Worm (Caenorhabditis elegans) whole organism, mixed stage, embryonic: Measurements from ENCODE around the gene B0035.18.

Experiments used
- M03D4.4 ChIP-seq: sonication (generic microtip); optimal IDR thresholded peaks from 2 replicates; lab custom pipeline; 2017; ENCODE audit warnings: mild to moderate bottlenecking, missing genetic modification characterization, missing compliant biosample characterization
- bed-3 ChIP-seq: fragments of 200-800 bp; sonication (Bioruptor generic); optimal IDR thresholded peaks from 3 replicates; lab custom pipeline; 2018; ENCODE audit warnings: mild to moderate bottlenecking, missing genetic modification characterization, moderate library complexity, missing compliant biosample characterization
- ceh-39 ChIP-seq: fragments of 150-350 bp; optimal IDR thresholded peaks from 2 replicates; lab custom pipeline; 2014; ENCODE audit warnings: missing biosample characterization, missing genetic modification characterization
- ceh-43 ChIP-seq: fragments of 200-800 bp; sonication (Bioruptor generic); optimal IDR thresholded peaks from 2 replicates; lab custom pipeline; 2018; ENCODE audit warnings: mild to moderate bottlenecking, missing genetic modification characterization, moderate library complexity, missing compliant biosample characterization
- ceh-83 ChIP-seq: fragments of 200-800 bp; sonication (Bioruptor generic); optimal IDR thresholded peaks from 2 replicates; lab custom pipeline; 2018; ENCODE audit warnings: mild to moderate bottlenecking, missing genetic modification characterization, missing compliant biosample characterization
- ces-1 ChIP-seq: fragments of 150-350 bp; optimal IDR thresholded peaks from 2 replicates; lab custom pipeline; 2014; ENCODE audit warnings: missing biosample characterization, missing genetic modification reagents, missing genetic modification characterization
- cnd-1 ChIP-seq: fragments of 200-800 bp; sonication (Bioruptor generic); optimal IDR thresholded peaks from 2 replicates; lab custom pipeline; 2018; ENCODE audit warnings: mild to moderate bottlenecking, missing genetic modification characterization, missing compliant biosample characterization
- drap-1 ChIP-seq: fragments of 200-800 bp; sonication (Bioruptor generic); optimal IDR thresholded peaks from 3 replicates; lab custom pipeline; 2018; ENCODE audit warnings: mild to moderate bottlenecking, missing genetic modification characterization, missing compliant biosample characterization
- elt-1 ChIP-seq: sonication (generic microtip); optimal IDR thresholded peaks from 2 replicates; lab custom pipeline; 2017; ENCODE audit warnings: missing genetic modification characterization, mild to moderate bottlenecking, missing compliant biosample characterization, antibody characterized with exemption, moderate library complexity, borderline replicate concordance; ENCODE audit not compliant: insufficient read depth
- elt-3 ChIP-seq: fragments of 150-350 bp; optimal IDR thresholded peaks from 2 replicates; lab custom pipeline; 2014; ENCODE audit warnings: missing biosample characterization, missing genetic modification characterization
- flh-1 ChIP-seq: fragments of 200-800 bp; sonication (Bioruptor generic); optimal IDR thresholded peaks from 2 replicates; lab custom pipeline; 2018; ENCODE audit warnings: mild to moderate bottlenecking, missing genetic modification characterization, moderate library complexity, missing compliant biosample characterization
- ham-2 ChIP-seq: fragments of 200-800 bp; sonication (Bioruptor generic); optimal IDR thresholded peaks from 2 replicates; lab custom pipeline; 2018; ENCODE audit warnings: mild to moderate bottlenecking, missing genetic modification characterization, missing compliant biosample characterization
- hlh-1 ChIP-seq: fragments of 150-350 bp; optimal IDR thresholded peaks from 2 replicates; lab custom pipeline; 2014; ENCODE audit warnings: missing biosample characterization, missing genetic modification reagents, missing genetic modification characterization
- lin-13 ChIP-seq: fragments of 150-350 bp; optimal IDR thresholded peaks from 2 replicates; lab custom pipeline; 2014; ENCODE audit warnings: missing biosample characterization, missing genetic modification characterization
- lin-32 ChIP-seq: fragments of 200-800 bp; sonication (Bioruptor generic); optimal IDR thresholded peaks from 2 replicates; lab custom pipeline; 2018; ENCODE audit warnings: mild to moderate bottlenecking, missing genetic modification characterization, missing compliant biosample characterization
- lsy-2 ChIP-seq: fragments of 150-350 bp; optimal IDR thresholded peaks from 2 replicates; lab custom pipeline; 2014; ENCODE audit warnings: missing biosample characterization, missing genetic modification characterization
- mab-5 ChIP-seq: fragments of 150-350 bp; optimal IDR thresholded peaks from 2 replicates; lab custom pipeline; 2014; ENCODE audit warnings: missing biosample characterization, missing genetic modification characterization
- mep-1 ChIP-seq: fragments of 150-350 bp; optimal IDR thresholded peaks from 2 replicates; lab custom pipeline; 2017; ENCODE audit warnings: missing biosample characterization, missing genetic modification reagents, missing genetic modification characterization, inconsistent platforms
- mls-2 ChIP-seq: sonication (generic microtip); optimal IDR thresholded peaks from 2 replicates; lab custom pipeline; 2016; ENCODE audit warnings: mild to moderate bottlenecking, missing genetic modification characterization, moderate library complexity, missing compliant biosample characterization
- nhr-12 ChIP-seq: fragments of 150-350 bp; optimal IDR thresholded peaks from 2 replicates; lab custom pipeline; 2014; ENCODE audit warnings: missing biosample characterization, missing genetic modification characterization
- nhr-237 ChIP-seq: fragments of 150-350 bp; optimal IDR thresholded peaks from 2 replicates; lab custom pipeline; 2014; ENCODE audit warnings: missing biosample characterization, missing genetic modification characterization
- nhr-28 ChIP-seq: fragments of 150-350 bp; optimal IDR thresholded peaks from 2 replicates; lab custom pipeline; 2014; ENCODE audit warnings: missing biosample characterization, missing genetic modification characterization
- pha-4 ChIP-seq: fragments of 150-350 bp; optimal IDR thresholded peaks from 2 replicates; lab custom pipeline; 2018; ENCODE audit warnings: missing biosample characterization, missing genetic modification reagents, missing genetic modification characterization
- snpc-4 ChIP-seq: fragments of 150-350 bp; optimal IDR thresholded peaks from 2 replicates; lab custom pipeline; 2014; ENCODE audit warnings: missing biosample characterization, missing genetic modification characterization
- sptf-1 ChIP-seq: sonication (generic microtip); optimal IDR thresholded peaks from 2 replicates; lab custom pipeline; 2017; ENCODE audit warnings: mild to moderate bottlenecking, missing genetic modification characterization, moderate library complexity, missing compliant biosample characterization
- tbx-8 ChIP-seq: fragments of 200-800 bp; sonication (Bioruptor generic); optimal IDR thresholded peaks from 2 replicates; lab custom pipeline; 2018; ENCODE audit warnings: mild to moderate bottlenecking, missing genetic modification characterization, moderate library complexity, missing compliant biosample characterization
- unc-120 ChIP-seq: sonication (generic microtip); optimal IDR thresholded peaks from 2 replicates; lab custom pipeline; 2017; ENCODE audit warnings: missing genetic modification characterization, missing compliant biosample characterization; ENCODE audit not compliant: poor library complexity, severe bottlenecking
- unc-39 ChIP-seq: fragments of 150-350 bp; optimal IDR thresholded peaks from 2 replicates; lab custom pipeline; 2014; ENCODE audit warnings: missing biosample characterization, missing genetic modification characterization
- unc-62 ChIP-seq: fragments of 150-350 bp; optimal IDR thresholded peaks from 2 replicates; lab custom pipeline; 2014; ENCODE audit warnings: missing biosample characterization, missing genetic modification reagents, missing genetic modification characterization
- zip-8 ChIP-seq: fragments of 150-350 bp; optimal IDR thresholded peaks from 2 replicates; lab custom pipeline; 2014; ENCODE audit warnings: missing biosample characterization, missing genetic modification characterization
- ztf-11 ChIP-seq: fragments of 150-350 bp; optimal IDR thresholded peaks from 2 replicates; lab custom pipeline; 2014; ENCODE audit warnings: missing biosample characterization, missing genetic modification characterization

Gene B0035.18

DNA sequence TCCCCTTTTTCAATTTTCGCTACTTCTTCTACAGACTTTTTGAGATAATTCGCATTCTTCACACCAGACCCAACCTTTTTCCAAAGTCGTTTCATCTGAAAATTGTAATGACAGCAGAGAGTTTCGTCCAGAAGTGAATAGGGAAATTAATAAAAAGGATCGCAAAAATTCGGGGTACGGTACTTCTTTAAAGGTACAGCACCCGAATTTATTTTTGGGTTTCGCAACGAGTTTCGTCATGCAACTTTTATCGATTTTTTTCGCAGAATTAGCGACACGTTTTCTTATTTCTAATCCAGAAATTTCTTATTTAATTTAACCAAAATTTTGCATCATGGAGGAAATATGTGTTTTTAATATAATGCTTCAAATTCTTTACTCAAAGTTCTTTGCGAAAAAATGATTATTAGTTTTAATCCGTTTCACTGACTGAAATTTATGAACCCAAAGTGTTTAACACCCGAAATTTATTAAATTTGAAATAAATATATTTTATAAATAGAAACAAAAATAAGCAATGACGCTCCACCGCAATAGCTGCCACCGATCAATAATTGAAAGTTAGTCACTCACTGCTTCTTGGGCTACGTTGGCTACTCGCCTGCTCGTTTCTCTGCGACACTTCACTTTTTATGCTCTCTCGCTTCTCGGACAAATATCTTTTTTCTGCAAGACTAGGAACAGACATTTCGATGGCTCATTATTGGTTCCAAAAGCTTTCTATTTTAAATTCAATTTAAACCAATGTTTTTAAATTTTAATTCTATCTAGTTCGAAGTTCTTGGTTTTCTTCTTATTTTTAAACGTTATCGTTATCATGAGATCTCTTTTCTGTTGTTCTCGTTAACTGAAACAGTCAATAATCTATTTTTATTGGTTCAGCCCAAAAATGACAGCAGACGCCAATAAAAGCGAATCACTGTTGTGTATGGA is 21.7 kb upstream of the B0035.18 start, which contains the start of the genes B0035.15 and dnj-1 (continued):
- TF ChIP-seq nhr-28 (tag; lab: Kevin White, UChicago) (no peak), unc-62 (GFP tag; lab: Kevin White, UChicago) (no peak), ham-2 (GFP tag; lab: Kevin White, UChicago) (peak; percentile 67), mab-5 (no peak), ces-1 (GFP tag; lab: Kevin White, UChicago) (peak; percentile 85), mep-1 (tag; lab: Kevin White, UChicago) (no peak), ceh-39 (no peak), mls-2 (tag; lab: Kevin White, UChicago) (no peak)

DNA sequence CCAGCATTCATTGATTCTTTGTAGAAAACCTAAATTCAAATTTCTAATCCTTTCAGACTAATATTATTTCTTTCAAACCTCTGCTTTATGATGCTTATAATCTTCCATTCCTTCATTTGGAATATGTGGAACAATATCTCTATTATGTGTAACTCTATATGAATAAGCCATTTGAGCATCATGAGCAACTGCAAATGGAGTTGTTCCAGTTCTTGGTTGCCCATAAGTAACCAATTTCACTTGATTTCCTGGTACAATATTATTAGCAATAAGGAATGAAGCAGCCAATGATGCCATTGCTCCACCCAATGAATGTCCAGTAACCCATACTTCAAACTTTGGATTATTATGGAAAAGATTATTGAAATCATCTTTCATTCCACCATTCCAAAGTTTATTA is 15.1 kb upstream of the B0035.18 start:
- TF ChIP-seq ceh-83 (GFP tag; lab: Kevin White, UChicago) (no peak), drap-1 (GFP tag; lab: Kevin White, UChicago) (no peak), bed-3 (GFP tag; lab: Kevin White, UChicago) (no peak), lin-32 (GFP tag; lab: Kevin White, UChicago) (no peak), unc-39 (tag; lab: Kevin White, UChicago) (no peak), flh-1 (GFP tag; lab: Kevin White, UChicago) (no peak), mab-5 (no peak), cnd-1 (tag; lab: Kevin White, UChicago) (no peak), ham-2 (GFP tag; lab: Kevin White, UChicago) (no peak), elt-3 (tag; lab: Kevin White, UChicago) (no peak)

DNA sequence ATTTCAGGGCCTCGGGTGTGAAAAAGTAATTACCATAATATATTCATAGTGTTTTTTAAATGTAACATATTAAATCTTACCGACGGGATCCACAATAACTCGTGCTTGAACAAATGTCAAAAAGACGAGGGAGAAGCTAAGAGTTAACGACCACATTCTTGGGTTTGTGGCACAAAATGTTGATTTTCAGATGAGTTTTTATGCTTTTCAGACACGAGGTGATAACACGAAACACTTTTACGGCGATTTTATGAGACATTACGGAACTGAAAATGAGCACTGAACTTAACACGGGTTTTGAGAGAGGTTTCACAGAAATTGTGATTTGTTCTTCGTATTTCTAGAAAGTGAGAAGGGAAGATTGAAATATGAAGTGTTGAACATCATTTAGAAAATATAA is 13.6 kb upstream of the B0035.18 start, which contains the start of gene B0035.13:
Gene B0035.13, minus strand, starts transcription at position 173 of the 400 bp plus-strand sequence.
- TF ChIP-seq ceh-43 = no peak
- no peak for TF ChIP-seq hlh-1 (tag; lab: Kevin White, UChicago)
- no peak for TF ChIP-seq lin-32 (GFP tag; lab: Kevin White, UChicago)
- TF ChIP-seq pha-4 (tag; lab: Kevin White, UChicago) = no peak
- TF ChIP-seq mab-5 = no peak
- TF ChIP-seq elt-3 (tag; lab: Kevin White, UChicago) = no peak
- TF ChIP-seq unc-39 (tag; lab: Kevin White, UChicago) = no peak
- TF ChIP-seq flh-1 (GFP tag; lab: Kevin White, UChicago) = no peak
- TF ChIP-seq cnd-1 (tag; lab: Kevin White, UChicago) = no peak
- TF ChIP-seq drap-1 (GFP tag; lab: Kevin White, UChicago) = no peak
- TF ChIP-seq mep-1 (tag; lab: Kevin White, UChicago) = no peak
- TF ChIP-seq tbx-8 (GFP tag; lab: Kevin White, UChicago) = no peak

DNA sequence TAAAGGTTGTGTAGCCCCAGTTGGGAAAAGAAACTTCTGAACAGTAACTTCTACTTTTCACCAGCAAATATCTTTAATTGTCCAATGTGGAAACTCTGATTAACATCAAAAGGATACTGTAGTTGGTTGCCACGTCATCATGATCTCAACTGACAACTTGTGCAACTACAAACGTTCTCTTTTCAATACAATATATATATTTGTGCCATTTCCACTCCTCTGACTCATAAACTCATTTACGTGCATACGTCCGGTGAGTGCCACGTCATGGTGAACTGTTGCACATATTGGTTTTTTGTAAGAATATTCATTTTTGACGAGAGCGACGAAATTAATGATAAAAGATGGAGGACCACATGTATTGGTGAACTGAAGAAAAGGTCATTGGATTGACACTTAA is 12.3 kb upstream of the B0035.18 start:
- no peak for TF ChIP-seq elt-3 (tag; lab: Kevin White, UChicago)
- TF ChIP-seq, all 35 proteins: peak for 0

DNA sequence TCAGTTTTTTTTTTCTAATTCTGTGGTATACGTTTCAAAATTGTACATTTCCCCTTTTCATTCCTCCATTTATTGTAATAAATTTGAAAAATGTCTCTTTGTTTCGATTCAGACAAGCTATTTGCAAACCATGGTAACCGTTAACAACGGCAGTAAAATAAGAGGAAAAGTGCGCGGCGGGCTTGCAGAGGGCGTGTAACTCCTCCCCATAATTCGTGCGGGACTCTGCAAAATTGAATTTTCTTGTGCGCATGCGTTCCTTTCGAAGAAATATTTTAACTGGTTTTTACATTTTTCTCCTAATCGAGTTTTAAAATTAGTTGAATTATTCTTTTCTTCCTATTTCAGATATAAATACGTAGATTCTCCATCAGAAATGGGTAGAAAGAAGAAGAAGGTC is 9.5 kb upstream of the B0035.18 start, which contains the start of gene znf-207:
Gene znf-207, plus strand, starts transcription at position 349 of the 400 bp plus-strand sequence.
- TF ChIP-seq tbx-8 (GFP tag; lab: Kevin White, UChicago) = no peak
- TF ChIP-seq pha-4 (tag; lab: Kevin White, UChicago) = peak; percentile 25
- peak; percentile 76 for TF ChIP-seq sptf-1 (tag; lab: Kevin White, UChicago)
- peak; percentile 47 for TF ChIP-seq ztf-11 (tag; lab: Kevin White, UChicago)
- no peak for TF ChIP-seq unc-62 (GFP tag; lab: Kevin White, UChicago)
- peak; percentile 26 for TF ChIP-seq lsy-2 (tag; lab: Kevin White, UChicago)
- TF ChIP-seq ces-1 (GFP tag; lab: Kevin White, UChicago) = peak; percentile 95
- peak; percentile 45 for TF ChIP-seq unc-120
- peak; percentile 47 for TF ChIP-seq mep-1 (tag; lab: Kevin White, UChicago)
- peak; percentile 44 for TF ChIP-seq drap-1 (GFP tag; lab: Kevin White, UChicago)
- peak; percentile 48 for TF ChIP-seq mls-2 (tag; lab: Kevin White, UChicago)
- TF ChIP-seq cnd-1 (tag; lab: Kevin White, UChicago) = peak; percentile 45
- TF ChIP-seq flh-1 (GFP tag; lab: Kevin White, UChicago) = peak; percentile 5
- no peak for TF ChIP-seq nhr-12 (tag; lab: Kevin White, UChicago)
- no peak for TF ChIP-seq snpc-4 (tag; lab: Kevin White, UChicago)
- TF ChIP-seq lin-13 (tag; lab: Kevin White, UChicago) = peak; percentile 28
- TF ChIP-seq zip-8 = no peak
- peak; percentile 16 for TF ChIP-seq nhr-237 (tag; lab: Kevin White, UChicago)
- TF ChIP-seq lin-32 (GFP tag; lab: Kevin White, UChicago) = peak; percentile 9
- peak; percentile 29 for TF ChIP-seq ceh-43
- TF ChIP-seq elt-1 = peak; percentile 20
- TF ChIP-seq M03D4.4 = peak; percentile 49
